Worm (Caenorhabditis elegans) whole organism, L4 larva: Measurements from ENCODE around the gene C55C3.4.

Experiments
- D1046.2 ChIP-seq: fragments of 200-800 bp; sonication (Bioruptor generic); IDR thresholded peaks from 2 replicates; pipeline ENCODE4 v1.3.6; 2022; ENCODE audit warnings: missing genetic modification characterization, missing compliant biosample characterization
- F10B5.3 ChIP-seq: sonication (generic microtip); optimal IDR thresholded peaks from 2 replicates; lab custom pipeline; 2016; ENCODE audit warnings: mild to moderate bottlenecking, missing genetic modification characterization, missing compliant biosample characterization
- F37D6.2 ChIP-seq: sonication (generic microtip); optimal IDR thresholded peaks from 2 replicates; lab custom pipeline; 2016; ENCODE audit warnings: mild to moderate bottlenecking, missing genetic modification characterization, missing compliant biosample characterization
- F49E8.2 ChIP-seq: sonication (generic microtip); optimal IDR thresholded peaks from 2 replicates; lab custom pipeline; 2016; ENCODE audit warnings: missing compliant biosample characterization, mild to moderate bottlenecking, missing genetic modification characterization, borderline replicate concordance
- Y48G9A.11 ChIP-seq: fragments of 200-800 bp; sonication (Bioruptor generic); IDR thresholded peaks from 2 replicates; pipeline ENCODE4 v1.3.6; 2022; ENCODE audit warnings: missing genetic modification reagents, missing genetic modification characterization, missing compliant biosample characterization
- Y5F2A.4 ChIP-seq: fragments of 200-800 bp; sonication (Bioruptor generic); optimal IDR thresholded peaks from 2 replicates; lab custom pipeline; 2018; ENCODE audit warnings: mild to moderate bottlenecking, missing genetic modification characterization, missing compliant biosample characterization
- Y75B8A.6 ChIP-seq: fragments of 200-800 bp; sonication (Bioruptor generic); IDR thresholded peaks from 2 replicates; pipeline ENCODE4 v1.3.6; 2022; ENCODE audit warnings: missing genetic modification reagents, missing genetic modification characterization, missing compliant biosample characterization
- aha-1 ChIP-seq: fragments of 150-350 bp; peaks from one replicate; lab custom pipeline; 2014; ENCODE audit warnings: missing biosample characterization, missing genetic modification characterization
- ceh-28 ChIP-seq: fragments of 150-350 bp; optimal IDR thresholded peaks from 2 replicates; lab custom pipeline; 2014; ENCODE audit warnings: missing biosample characterization, missing genetic modification reagents, missing genetic modification characterization
- ceh-32 ChIP-seq: sonication (generic microtip); optimal IDR thresholded peaks from 2 replicates; lab custom pipeline; 2016; ENCODE audit warnings: mild to moderate bottlenecking, missing genetic modification characterization, missing compliant biosample characterization; ENCODE audit not compliant: poor library complexity
- ceh-62 ChIP-seq: sonication (generic microtip); optimal IDR thresholded peaks from 2 replicates; lab custom pipeline; 2017; ENCODE audit warnings: missing biosample characterization, missing genetic modification characterization
- ces-1 ChIP-seq: fragments of 150-350 bp; sonication (generic microtip); optimal IDR thresholded peaks from 4 replicates; lab custom pipeline; 2014; ENCODE audit warnings: missing biosample characterization, missing genetic modification reagents, missing genetic modification characterization
- ctbp-1 ChIP-seq: fragments of 200-800 bp; sonication (Bioruptor generic); IDR thresholded peaks from 2 replicates; pipeline ENCODE4 v1.3.6; 2022; ENCODE audit warnings: missing genetic modification reagents, missing genetic modification characterization, missing compliant biosample characterization
- daf-12 ChIP-seq: fragments of 150-350 bp; optimal IDR thresholded peaks from 2 replicates; lab custom pipeline; 2014; ENCODE audit warnings: missing biosample characterization, missing genetic modification reagents, missing genetic modification characterization
- daf-16 ChIP-seq, 3 experiments: sonication (generic microtip); optimal IDR thresholded peaks; 2 replicates each; lab custom pipeline; 2016 to 2017; ENCODE audit warnings: missing genetic modification characterization in 3 of 3, missing genetic modification reagents in 3 of 3, mild to moderate bottlenecking in 2 of 3, missing compliant biosample characterization in 2 of 3, missing biosample characterization in 1 of 3, moderate library complexity in 1 of 3
- daf-8 ChIP-seq: fragments of 200-800 bp; sonication (Bioruptor generic); IDR thresholded peaks from 2 replicates; pipeline ENCODE4 v1.3.6; 2022; ENCODE audit warnings: missing genetic modification characterization, missing compliant biosample characterization
- dmd-8 ChIP-seq: fragments of 200-800 bp; sonication (Bioruptor generic); IDR thresholded peaks from 2 replicates; pipeline ENCODE4 v1.3.6; 2022; ENCODE audit warnings: missing genetic modification characterization, missing compliant biosample characterization
- dmd-9 ChIP-seq: fragments of 200-800 bp; sonication (Bioruptor generic); IDR thresholded peaks from 2 replicates; pipeline ENCODE4 v1.3.6; 2022; ENCODE audit warnings: missing genetic modification reagents, missing genetic modification characterization, missing compliant biosample characterization
- dpl-1 ChIP-seq: fragments of 150-350 bp; optimal IDR thresholded peaks from 2 replicates; lab custom pipeline; 2014; ENCODE audit warnings: missing biosample characterization, missing genetic modification reagents, missing genetic modification characterization
- dve-1 ChIP-seq: sonication (generic microtip); optimal IDR thresholded peaks from 2 replicates; lab custom pipeline; 2017; ENCODE audit warnings: antibody characterized with exemption, mild to moderate bottlenecking, missing genetic modification characterization, missing compliant biosample characterization; ENCODE audit not compliant: insufficient read depth
- hif-1 ChIP-seq, 2 experiments: sonication (generic microtip); optimal IDR thresholded peaks; 2 replicates each; lab custom pipeline; 2016 to 2017; ENCODE audit warnings: missing compliant biosample characterization in 2 of 2, missing genetic modification characterization in 2 of 2, missing genetic modification reagents in 2 of 2, missing genotype in 2 of 2, mild to moderate bottlenecking in 1 of 2
- hlh-11 ChIP-seq: fragments of 200-800 bp; sonication (Bioruptor generic); optimal IDR thresholded peaks from 2 replicates; lab custom pipeline; 2018; ENCODE audit warnings: mild to moderate bottlenecking, missing genetic modification characterization, missing compliant biosample characterization
- hmg-1.1 ChIP-seq: fragments of 200-800 bp; sonication (Bioruptor generic); IDR thresholded peaks from 2 replicates; pipeline ENCODE4 v1.3.6; 2022; ENCODE audit warnings: missing genetic modification reagents, missing genetic modification characterization, missing compliant biosample characterization
- madf-9 ChIP-seq: fragments of 200-800 bp; sonication (Bioruptor generic); conservative IDR thresholded peaks from 2 replicates; pipeline ENCODE4 v1.3.6; 2022; ENCODE audit warnings: missing genetic modification reagents, missing genetic modification characterization, missing compliant biosample characterization
- mdl-1 ChIP-seq, 2 experiments: fragments of 150-350 bp in 1 of 2; sonication (generic microtip) in 1 of 2; optimal IDR thresholded peaks; 2 replicates each; lab custom pipeline; 2014 to 2017; ENCODE audit warnings: missing biosample characterization in 2 of 2, missing genetic modification characterization in 2 of 2
- mes-2 ChIP-seq: sonication (generic microtip); optimal IDR thresholded peaks from 2 replicates; lab custom pipeline; 2016; ENCODE audit warnings: missing genotype, mild to moderate bottlenecking, missing genetic modification characterization, missing compliant biosample characterization; ENCODE audit not compliant: poor library complexity, severe bottlenecking
- mxl-3 ChIP-seq: fragments of 200-800 bp; sonication (Bioruptor generic); optimal IDR thresholded peaks from 2 replicates; lab custom pipeline; 2018; ENCODE audit warnings: mild to moderate bottlenecking, missing genetic modification characterization, missing compliant biosample characterization
- nhr-10 ChIP-seq: fragments of 150-350 bp; optimal IDR thresholded peaks from 2 replicates; lab custom pipeline; 2014; ENCODE audit warnings: missing biosample characterization, missing genetic modification characterization
- nhr-102 ChIP-seq: sonication (generic microtip); optimal IDR thresholded peaks from 2 replicates; lab custom pipeline; 2016; ENCODE audit warnings: mild to moderate bottlenecking, missing genetic modification characterization, moderate library complexity, missing compliant biosample characterization
- nhr-111 ChIP-seq: fragments of 200-800 bp; sonication (Bioruptor generic); optimal IDR thresholded peaks from 2 replicates; lab custom pipeline; 2018; ENCODE audit warnings: mild to moderate bottlenecking, missing genetic modification characterization, missing compliant biosample characterization
- nhr-237 ChIP-seq: sonication (generic microtip); optimal IDR thresholded peaks from 2 replicates; lab custom pipeline; 2017; ENCODE audit warnings: missing biosample characterization, missing genetic modification characterization
- nhr-25 ChIP-seq: sonication (generic microtip); optimal IDR thresholded peaks from 2 replicates; lab custom pipeline; 2017; ENCODE audit warnings: missing genetic modification characterization, mild to moderate bottlenecking, missing compliant biosample characterization, antibody characterized with exemption, moderate library complexity, borderline replicate concordance; ENCODE audit not compliant: insufficient read depth
- nhr-28 ChIP-seq: fragments of 150-350 bp; optimal IDR thresholded peaks from 2 replicates; lab custom pipeline; 2014; ENCODE audit warnings: missing biosample characterization, missing genetic modification characterization
- nhr-41 ChIP-seq: fragments of 200-800 bp; sonication (Bioruptor generic); IDR thresholded peaks from 2 replicates; pipeline ENCODE4 v1.3.6; 2022; ENCODE audit warnings: missing genetic modification reagents, missing genetic modification characterization, missing compliant biosample characterization
- nhr-76 ChIP-seq: fragments of 150-350 bp; optimal IDR thresholded peaks from 2 replicates; lab custom pipeline; 2014; ENCODE audit warnings: missing biosample characterization, missing genetic modification characterization
- snpc-4 ChIP-seq: fragments of 150-350 bp; optimal IDR thresholded peaks from 2 replicates; lab custom pipeline; 2014; ENCODE audit warnings: missing biosample characterization, missing genetic modification characterization
- spr-1 ChIP-seq: sonication (generic microtip); optimal IDR thresholded peaks from 2 replicates; lab custom pipeline; 2016; ENCODE audit warnings: mild to moderate bottlenecking, missing genetic modification characterization, missing compliant biosample characterization
- spr-3 ChIP-seq: fragments of 200-800 bp; sonication (Bioruptor generic); optimal IDR thresholded peaks from 2 replicates; lab custom pipeline; 2018; ENCODE audit warnings: mild to moderate bottlenecking, missing genetic modification characterization, missing compliant biosample characterization
- unc-62 ChIP-seq, 3 experiments: fragments of 150-350 bp in 1 of 3; sonication (generic microtip); optimal IDR thresholded peaks in 2 of 3; peaks in 1 of 3; 1 replicate in 1 of 3; 2 replicates in 2 of 3; lab custom pipeline; 2014 to 2017; ENCODE audit warnings: missing biosample characterization in 3 of 3, missing genetic modification characterization in 3 of 3, missing genetic modification reagents in 3 of 3, missing genotype in 1 of 3
- vab-7 ChIP-seq: fragments of 200-800 bp; sonication (Bioruptor generic); IDR thresholded peaks from 2 replicates; pipeline ENCODE4 v1.3.6; 2022; ENCODE audit warnings: missing genetic modification reagents, missing genetic modification characterization, missing compliant biosample characterization
- zfp-2 ChIP-seq: sonication (generic microtip); optimal IDR thresholded peaks from 2 replicates; lab custom pipeline; 2016; ENCODE audit warnings: mild to moderate bottlenecking, missing genetic modification characterization, missing compliant biosample characterization
- ztf-11 ChIP-seq: fragments of 150-350 bp; optimal IDR thresholded peaks from 2 replicates; lab custom pipeline; 2014; ENCODE audit warnings: missing biosample characterization, missing genetic modification characterization
- ztf-7 ChIP-seq: fragments of 150-350 bp; optimal IDR thresholded peaks from 2 replicates; lab custom pipeline; 2014; ENCODE audit warnings: missing biosample characterization, missing genetic modification characterization

Gene C55C3.4

DNA sequence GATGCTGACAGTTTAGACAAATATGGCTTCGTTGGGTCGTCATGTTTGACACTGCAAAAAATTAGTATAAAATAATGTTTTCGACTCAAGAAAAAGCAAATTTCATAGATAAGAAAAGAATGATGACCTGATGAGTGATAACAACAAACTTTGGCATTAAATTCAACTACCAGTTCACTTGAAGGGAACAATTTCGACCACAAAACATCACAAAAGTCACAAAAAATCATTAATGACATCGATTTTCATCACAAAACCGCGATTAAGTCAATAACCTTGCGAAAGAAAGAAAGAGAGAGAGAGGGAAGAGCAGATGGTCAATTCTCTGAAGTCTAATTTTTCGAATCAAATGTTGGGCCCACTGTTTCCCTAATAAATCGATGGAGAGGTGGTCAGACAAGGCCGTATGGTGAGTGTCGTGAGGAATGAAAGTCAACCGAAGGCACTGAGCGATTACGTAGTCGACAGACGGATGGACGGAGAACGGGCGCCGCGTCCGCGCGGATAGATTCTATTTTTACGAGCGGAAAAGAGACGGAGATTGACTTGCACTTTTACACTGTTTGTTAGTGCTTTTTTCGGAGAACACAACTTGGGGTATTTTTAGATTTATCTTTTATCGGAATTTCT, 13.5 kb downstream of the C55C3.4 start, which contains the start of gene bec-1 (continued):
- TF ChIP-seq madf-9 (GFP tag; lab: Robert Waterston, UW): 0 out of 2 replicates have a peak, but pooled peaks have one; percentile 9
- TF ChIP-seq ztf-7 (tag; lab: Kevin White, UChicago): no peak
- TF ChIP-seq dpl-1 (GFP tag; lab: Kevin White, UChicago): no peak
- no peak for TF ChIP-seq nhr-76 (tag; lab: Kevin White, UChicago)
- TF ChIP-seq ztf-11 (tag; lab: Kevin White, UChicago): no peak
- no peak for TF ChIP-seq Y5F2A.4 (GFP tag; lab: Kevin White, UChicago)
- TF ChIP-seq zfp-2 (tag; lab: Kevin White, UChicago): no peak
- TF ChIP-seq ceh-32 (tag; lab: Kevin White, UChicago): no peak
- peak; percentile 40 for TF ChIP-seq mxl-3 (GFP tag; lab: Kevin White, UChicago)
- TF ChIP-seq D1046.2 (GFP tag; lab: Robert Waterston, UW): no peak
- no peak for TF ChIP-seq Y75B8A.6 (GFP tag; lab: Robert Waterston, UW)
- 0 out of 2 replicates have a peak, but pooled peaks have one; percentile 10 for TF ChIP-seq hmg-1.1
- TF ChIP-seq nhr-102 (tag; lab: Kevin White, UChicago): no peak
- no peak for TF ChIP-seq daf-12 (tag; lab: Kevin White, UChicago)
- TF ChIP-seq daf-8 (GFP tag; lab: Robert Waterston, UW): no peak
- TF ChIP-seq dve-1 (tag; lab: Kevin White, UChicago): no peak

DNA sequence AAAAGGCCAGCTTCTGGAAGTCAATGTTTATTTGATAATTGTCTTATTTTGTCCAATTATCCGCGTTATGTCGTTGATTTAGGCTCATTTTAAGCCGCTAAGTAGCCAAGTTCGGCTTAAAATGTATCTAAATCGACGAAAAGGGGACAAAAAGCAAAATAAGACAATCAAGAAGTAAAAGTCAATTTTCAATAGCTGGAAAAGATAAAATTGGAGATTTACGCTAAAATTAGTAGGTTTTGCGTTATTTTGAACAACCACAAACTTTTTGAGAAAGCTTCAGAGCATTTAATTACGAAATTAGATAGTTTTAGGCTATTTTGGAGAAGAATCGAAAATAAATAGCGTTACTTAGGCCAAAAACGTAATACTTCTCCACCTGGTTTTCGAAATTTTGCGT, 15.1 kb downstream of the C55C3.4 start:
- no peak for TF ChIP-seq Y48G9A.11 (GFP tag; lab: Robert Waterston, UW)
- TF ChIP-seq daf-16 (GFP tag; optimal IDR thresholded peaks at IDR 0.05; lab: Kevin White, UChicago): no peak
- peak; percentile 1 for TF ChIP-seq daf-16 (tag; optimal IDR thresholded peaks at IDR 0.05; lab: Kevin White, UChicago)
- TF ChIP-seq daf-12 (tag; lab: Kevin White, UChicago): no peak
- no peak for TF ChIP-seq hlh-11 (tag; lab: Kevin White, UChicago)
- no peak for TF ChIP-seq spr-1 (tag; lab: Kevin White, UChicago)
- peak; percentile 94 for TF ChIP-seq aha-1 (tag; lab: Kevin White, UChicago)

DNA sequence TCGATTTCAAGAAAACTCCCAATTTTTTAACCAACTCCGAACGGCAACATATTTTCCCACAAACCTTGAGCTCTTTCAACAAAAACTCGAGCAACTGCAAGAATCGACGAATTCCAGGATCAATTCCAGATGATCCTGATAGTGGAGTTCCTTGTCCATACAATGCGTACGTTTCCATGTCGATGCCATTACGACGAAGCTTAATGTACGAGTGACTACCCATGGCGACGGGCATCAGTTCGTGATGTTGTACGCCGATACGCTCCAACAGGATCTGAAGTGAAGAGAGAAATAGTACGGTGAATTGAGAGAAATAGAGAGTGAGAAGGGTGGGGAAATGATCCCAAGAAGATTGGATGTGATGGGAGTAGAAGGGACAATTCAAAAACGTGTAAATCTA, 15.9 kb downstream of the C55C3.4 start:
- no peak for TF ChIP-seq spr-3 (GFP tag; lab: Kevin White, UChicago)
- peak; percentile 85 for TF ChIP-seq aha-1 (tag; lab: Kevin White, UChicago)
- no peak for TF ChIP-seq ces-1 (GFP tag; lab: Kevin White, UChicago)
- TF ChIP-seq unc-62 (GFP tag; optimal IDR thresholded peaks at IDR 0.05 in 1 of 2; lab: Kevin White, UChicago): peak in 1 of 2 experiments; percentile 72
- no peak for TF ChIP-seq unc-62 (tag; optimal IDR thresholded peaks at IDR 0.05; lab: Kevin White, UChicago)
- TF ChIP-seq, all 104 proteins: peak for 2

DNA sequence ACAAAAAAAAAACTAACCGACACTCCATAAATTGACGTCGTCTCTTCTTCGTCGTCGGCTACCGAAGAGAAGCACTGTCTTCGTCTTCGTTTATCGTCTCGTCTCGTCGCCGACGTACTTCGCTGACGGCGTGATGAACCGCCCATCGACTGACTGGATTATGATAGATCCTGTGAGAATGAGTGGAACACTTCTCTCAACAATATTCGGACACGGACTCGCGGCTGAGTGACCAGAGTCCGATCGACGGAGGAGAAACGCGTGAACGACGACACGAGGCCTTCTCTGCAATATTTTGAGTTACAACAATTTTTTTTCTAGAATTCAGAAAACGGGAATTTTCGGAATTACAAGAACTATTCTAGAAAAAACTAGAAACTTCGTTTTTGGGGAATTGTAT, 17.7 kb downstream of the C55C3.4 start, which contains the start of gene skn-1:
TSS of gene skn-1 (minus strand) at position 146 of the 400 bp plus-strand sequence.
- TF ChIP-seq ctbp-1 (GFP tag; lab: Robert Waterston, UW): no peak
- no peak for TF ChIP-seq nhr-28
- no peak for TF ChIP-seq ceh-62 (tag; lab: Kevin White, UChicago)
- TF ChIP-seq ceh-28 (tag; lab: Kevin White, UChicago): no peak
- no peak for TF ChIP-seq snpc-4 (tag; lab: Kevin White, UChicago)
- no peak for TF ChIP-seq nhr-25 (tag; lab: Kevin White, UChicago)
- no peak for TF ChIP-seq nhr-10 (tag; lab: Kevin White, UChicago)
- no peak for TF ChIP-seq nhr-237 (tag; lab: Kevin White, UChicago)
- TF ChIP-seq daf-16 (GFP tag; optimal IDR thresholded peaks at IDR 0.05; lab: Kevin White, UChicago): no peak
- TF ChIP-seq daf-16 (tag; optimal IDR thresholded peaks at IDR 0.05; lab: Kevin White, UChicago): no peak
- no peak for TF ChIP-seq aha-1 (tag; lab: Kevin White, UChicago)
- TF ChIP-seq dmd-8 (GFP tag; lab: Robert Waterston, UW): no peak
- no peak for TF ChIP-seq dmd-9 (GFP tag; lab: Robert Waterston, UW)
- no peak for TF ChIP-seq hif-1 (tag; optimal IDR thresholded peaks at IDR 0.05; lab: Kevin White, UChicago)
- no peak for TF ChIP-seq mdl-1 (tag; optimal IDR thresholded peaks at IDR 0.05; lab: Kevin White, UChicago)
- TF ChIP-seq mes-2 (tag; lab: Kevin White, UChicago): no peak
- TF ChIP-seq nhr-41 (GFP tag; lab: Robert Waterston, UW): no peak
- no peak for TF ChIP-seq vab-7
- TF ChIP-seq hlh-11 (tag; lab: Kevin White, UChicago): no peak
- TF ChIP-seq F49E8.2: no peak
- no peak for TF ChIP-seq nhr-111 (GFP tag; lab: Kevin White, UChicago)
- no peak for TF ChIP-seq F10B5.3 (tag; lab: Kevin White, UChicago)
- TF ChIP-seq F37D6.2 (tag; lab: Kevin White, UChicago): no peak
- TF ChIP-seq ztf-11 (tag; lab: Kevin White, UChicago): no peak
